Worm (Caenorhabditis elegans) whole organism, L4 larva: ENCODE data around the gene F58A4.6.
A peak's percentile ranks its signal among the peaks of the same experiment; 100 is the strongest.

Experiments used
- F37D6.2 ChIP-seq: sonication (generic microtip); optimal IDR thresholded peaks from 2 replicates; lab custom pipeline; 2016; ENCODE audit warnings: mild to moderate bottlenecking, missing genetic modification characterization, missing compliant biosample characterization
- R02D3.7 ChIP-seq: fragments of 150-350 bp; sonication (generic microtip); optimal IDR thresholded peaks from 3 replicates; lab custom pipeline; 2014; ENCODE audit warnings: missing biosample characterization, missing genetic modification characterization
- Y48G9A.11 ChIP-seq: fragments of 200-800 bp; sonication (Bioruptor generic); IDR thresholded peaks from 2 replicates; pipeline ENCODE4 v1.3.6; 2022; ENCODE audit warnings: missing genetic modification reagents, missing genetic modification characterization, missing compliant biosample characterization
- Y5F2A.4 ChIP-seq: fragments of 200-800 bp; sonication (Bioruptor generic); optimal IDR thresholded peaks from 2 replicates; lab custom pipeline; 2018; ENCODE audit warnings: mild to moderate bottlenecking, missing genetic modification characterization, missing compliant biosample characterization
- aha-1 ChIP-seq: fragments of 150-350 bp; peaks from one replicate; lab custom pipeline; 2014; ENCODE audit warnings: missing biosample characterization, missing genetic modification characterization
- aly-2 ChIP-seq: sonication (generic microtip); optimal IDR thresholded peaks from 2 replicates; lab custom pipeline; 2018; ENCODE audit warnings: missing biosample characterization, missing genetic modification characterization
- ama-1 ChIP-seq: fragments of 150-350 bp; optimal IDR thresholded peaks from 2 replicates; lab custom pipeline; 2014; ENCODE audit warnings: inconsistent platforms, mixed read lengths
- arid-1 ChIP-seq: fragments of 200-800 bp; sonication (Bioruptor generic); conservative IDR thresholded peaks from 2 replicates; pipeline ENCODE4 v1.3.6; 2022; ENCODE audit warnings: missing genetic modification reagents, missing genetic modification characterization, missing compliant biosample characterization
- ceh-28 ChIP-seq: fragments of 150-350 bp; optimal IDR thresholded peaks from 2 replicates; lab custom pipeline; 2014; ENCODE audit warnings: missing biosample characterization, missing genetic modification reagents, missing genetic modification characterization
- ceh-44 ChIP-seq: fragments of 200-800 bp; sonication (Bioruptor generic); IDR thresholded peaks from 2 replicates; pipeline ENCODE4 v1.3.6; 2022; ENCODE audit warnings: missing genetic modification reagents, missing genetic modification characterization, missing compliant biosample characterization
- cey-2 ChIP-seq: sonication (generic microtip); optimal IDR thresholded peaks from 3 replicates; lab custom pipeline; 2017; ENCODE audit warnings: missing genetic modification characterization, mild to moderate bottlenecking, missing compliant biosample characterization, antibody characterized with exemption, borderline replicate concordance; ENCODE audit not compliant: insufficient read depth
- daf-16 ChIP-seq, 3 experiments: sonication (generic microtip); optimal IDR thresholded peaks; 2 replicates each; lab custom pipeline; 2016 to 2017; ENCODE audit warnings: missing genetic modification characterization in 3 of 3, missing genetic modification reagents in 3 of 3, mild to moderate bottlenecking in 2 of 3, missing compliant biosample characterization in 2 of 3, missing biosample characterization in 1 of 3, moderate library complexity in 1 of 3
- daf-19 ChIP-seq: fragments of 200-800 bp; sonication (Bioruptor generic); conservative IDR thresholded peaks from 2 replicates; pipeline ENCODE4 v1.3.6; 2022; ENCODE audit warnings: missing genetic modification characterization, missing compliant biosample characterization
- dmd-6 ChIP-seq: fragments of 200-800 bp; sonication (Bioruptor generic); IDR thresholded peaks from 2 replicates; pipeline ENCODE4 v1.3.6; 2022; ENCODE audit warnings: missing genetic modification reagents, missing genetic modification characterization, missing compliant biosample characterization
- dve-1 ChIP-seq: sonication (generic microtip); optimal IDR thresholded peaks from 2 replicates; lab custom pipeline; 2017; ENCODE audit warnings: antibody characterized with exemption, mild to moderate bottlenecking, missing genetic modification characterization, missing compliant biosample characterization; ENCODE audit not compliant: insufficient read depth
- fkh-10 ChIP-seq: fragments of 150-350 bp; optimal IDR thresholded peaks from 2 replicates; lab custom pipeline; 2014; ENCODE audit warnings: missing biosample characterization, missing genetic modification reagents, missing genetic modification characterization
- hmg-1.1 ChIP-seq: fragments of 200-800 bp; sonication (Bioruptor generic); IDR thresholded peaks from 2 replicates; pipeline ENCODE4 v1.3.6; 2022; ENCODE audit warnings: missing genetic modification reagents, missing genetic modification characterization, missing compliant biosample characterization
- jun-1 ChIP-seq: fragments of 150-350 bp; optimal IDR thresholded peaks from 2 replicates; lab custom pipeline; 2014; ENCODE audit warnings: missing biosample characterization, missing genetic modification reagents, missing genetic modification characterization
- lin-15B ChIP-seq: fragments of 150-350 bp; sonication (generic microtip); optimal IDR thresholded peaks from 3 replicates; lab custom pipeline; 2014; ENCODE audit warnings: missing biosample characterization, missing genetic modification characterization
- lir-3 ChIP-seq: sonication (generic microtip); optimal IDR thresholded peaks from 2 replicates; lab custom pipeline; 2016; ENCODE audit warnings: mild to moderate bottlenecking, missing genetic modification characterization, missing compliant biosample characterization
- mes-2 ChIP-seq: sonication (generic microtip); optimal IDR thresholded peaks from 2 replicates; lab custom pipeline; 2016; ENCODE audit warnings: missing genotype, mild to moderate bottlenecking, missing genetic modification characterization, missing compliant biosample characterization; ENCODE audit not compliant: poor library complexity, severe bottlenecking
- mxl-2 ChIP-seq: fragments of 200-800 bp; sonication (Bioruptor generic); conservative IDR thresholded peaks from 2 replicates; pipeline ENCODE4 v1.3.6; 2022; ENCODE audit warnings: missing genetic modification reagents, missing genetic modification characterization, missing compliant biosample characterization
- mxl-3 ChIP-seq: fragments of 200-800 bp; sonication (Bioruptor generic); optimal IDR thresholded peaks from 2 replicates; lab custom pipeline; 2018; ENCODE audit warnings: mild to moderate bottlenecking, missing genetic modification characterization, missing compliant biosample characterization
- nhr-102 ChIP-seq: sonication (generic microtip); optimal IDR thresholded peaks from 2 replicates; lab custom pipeline; 2016; ENCODE audit warnings: mild to moderate bottlenecking, missing genetic modification characterization, moderate library complexity, missing compliant biosample characterization
- nhr-111 ChIP-seq: fragments of 200-800 bp; sonication (Bioruptor generic); optimal IDR thresholded peaks from 2 replicates; lab custom pipeline; 2018; ENCODE audit warnings: mild to moderate bottlenecking, missing genetic modification characterization, missing compliant biosample characterization
- nhr-25 ChIP-seq: sonication (generic microtip); optimal IDR thresholded peaks from 2 replicates; lab custom pipeline; 2017; ENCODE audit warnings: missing genetic modification characterization, mild to moderate bottlenecking, missing compliant biosample characterization, antibody characterized with exemption, moderate library complexity, borderline replicate concordance; ENCODE audit not compliant: insufficient read depth
- nhr-28 ChIP-seq: fragments of 150-350 bp; optimal IDR thresholded peaks from 2 replicates; lab custom pipeline; 2014; ENCODE audit warnings: missing biosample characterization, missing genetic modification characterization
- nhr-41 ChIP-seq: fragments of 200-800 bp; sonication (Bioruptor generic); IDR thresholded peaks from 2 replicates; pipeline ENCODE4 v1.3.6; 2022; ENCODE audit warnings: missing genetic modification reagents, missing genetic modification characterization, missing compliant biosample characterization
- nhr-42 ChIP-seq: fragments of 200-800 bp; sonication (Bioruptor generic); IDR thresholded peaks from 2 replicates; pipeline ENCODE4 v1.3.6; 2022; ENCODE audit warnings: missing genetic modification characterization, missing compliant biosample characterization
- nhr-48 ChIP-seq: sonication (generic microtip); optimal IDR thresholded peaks from 2 replicates; lab custom pipeline; 2016; ENCODE audit warnings: mild to moderate bottlenecking, missing genetic modification characterization, missing compliant biosample characterization
- nhr-6 ChIP-seq: fragments of 150-350 bp; optimal IDR thresholded peaks from 2 replicates; lab custom pipeline; 2014; ENCODE audit warnings: missing biosample characterization, missing genetic modification characterization
- nhr-77 ChIP-seq: fragments of 150-350 bp; optimal IDR thresholded peaks from 2 replicates; lab custom pipeline; 2014; ENCODE audit warnings: missing biosample characterization, missing genetic modification characterization
- pqm-1 ChIP-seq: sonication (generic microtip); optimal IDR thresholded peaks from 2 replicates; lab custom pipeline; 2017; ENCODE audit warnings: missing biosample characterization, missing genetic modification characterization
- set-16 ChIP-seq: fragments of 200-800 bp; sonication (Bioruptor generic); IDR thresholded peaks from 2 replicates; pipeline ENCODE4 v1.3.6; 2022; ENCODE audit warnings: missing genetic modification reagents, missing genetic modification characterization, missing compliant biosample characterization
- snpc-1.2 ChIP-seq: fragments of 200-800 bp; sonication (Bioruptor generic); IDR thresholded peaks from 2 replicates; pipeline ENCODE4 v1.3.6; 2022; ENCODE audit warnings: missing genetic modification reagents, missing genetic modification characterization, missing compliant biosample characterization
- spr-1 ChIP-seq: sonication (generic microtip); optimal IDR thresholded peaks from 2 replicates; lab custom pipeline; 2016; ENCODE audit warnings: mild to moderate bottlenecking, missing genetic modification characterization, missing compliant biosample characterization
- tra-1 ChIP-seq: fragments of 200-800 bp; sonication (Bioruptor generic); IDR thresholded peaks from 2 replicates; pipeline ENCODE4 v1.3.6; 2022; ENCODE audit warnings: missing genetic modification reagents, missing genetic modification characterization, missing compliant biosample characterization
- unc-62 ChIP-seq, 3 experiments: fragments of 150-350 bp in 1 of 3; sonication (generic microtip); optimal IDR thresholded peaks in 2 of 3; peaks in 1 of 3; 1 replicate in 1 of 3; 2 replicates in 2 of 3; lab custom pipeline; 2014 to 2017; ENCODE audit warnings: missing biosample characterization in 3 of 3, missing genetic modification characterization in 3 of 3, missing genetic modification reagents in 3 of 3, missing genotype in 1 of 3

Gene F58A4.6

DNA sequence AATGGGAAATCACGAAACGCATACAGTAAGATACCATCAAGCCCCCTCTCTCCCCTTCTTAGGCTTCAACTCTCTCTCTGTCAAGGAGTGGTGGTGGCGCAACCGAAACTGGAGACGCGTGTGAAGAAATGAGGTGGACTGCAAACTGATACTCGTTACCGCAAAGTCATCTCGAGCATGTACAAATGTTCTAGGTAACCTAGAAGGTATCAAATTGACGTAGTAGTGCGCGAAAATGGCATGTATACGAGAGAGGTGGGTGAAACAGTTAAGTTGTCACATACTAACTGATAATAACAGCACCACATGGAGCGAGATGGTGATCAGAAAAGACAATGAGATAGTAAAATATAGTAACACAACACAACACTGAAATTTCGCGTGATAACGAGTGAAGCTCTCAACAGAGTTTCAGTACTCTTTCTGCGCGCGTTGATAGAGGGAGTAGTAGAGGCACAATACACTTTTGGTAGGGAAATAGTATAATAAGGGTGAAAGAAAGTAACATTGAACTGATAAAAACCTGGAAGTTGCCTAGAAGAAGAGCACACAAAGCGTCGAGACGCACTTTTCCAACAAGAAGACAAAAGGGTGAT lies 24.0 kb downstream of the F58A4.6 start:
- TF ChIP-seq unc-62 (GFP tag; optimal IDR thresholded peaks at IDR 0.05 in 1 of 2; lab: Kevin White, UChicago) (peak in 1 of 2 experiments; percentile 82), unc-62 (tag; optimal IDR thresholded peaks at IDR 0.05; lab: Kevin White, UChicago) (no peak), mxl-3 (GFP tag; lab: Kevin White, UChicago) (peak; percentile 72), aha-1 (tag; lab: Kevin White, UChicago) (peak; percentile 72), nhr-102 (tag; lab: Kevin White, UChicago) (peak; percentile 6), hmg-1.1 (GFP tag; lab: Robert Waterston, UW) (no peak), dmd-6 (GFP tag; lab: Robert Waterston, UW) (peak; percentile 72), Y5F2A.4 (GFP tag; lab: Kevin White, UChicago) (no peak), nhr-48 (peak; percentile 50), pqm-1 (tag; lab: Kevin White, UChicago) (peak; percentile 99), F37D6.2 (no peak), nhr-77 (tag; lab: Kevin White, UChicago) (peak; percentile 42), mes-2 (tag; lab: Kevin White, UChicago) (peak; percentile 10), nhr-28 (tag; lab: Kevin White, UChicago) (peak; percentile 92), ceh-28 (tag; lab: Kevin White, UChicago) (no peak), daf-16 (GFP tag; optimal IDR thresholded peaks at IDR 0.05; lab: Kevin White, UChicago) (no peak), daf-16 (tag; optimal IDR thresholded peaks at IDR 0.05; lab: Kevin White, UChicago) (peak; percentile 49), dve-1 (peak; percentile 65)
- TF ChIP-seq, all 104 proteins: peak for 12

DNA sequence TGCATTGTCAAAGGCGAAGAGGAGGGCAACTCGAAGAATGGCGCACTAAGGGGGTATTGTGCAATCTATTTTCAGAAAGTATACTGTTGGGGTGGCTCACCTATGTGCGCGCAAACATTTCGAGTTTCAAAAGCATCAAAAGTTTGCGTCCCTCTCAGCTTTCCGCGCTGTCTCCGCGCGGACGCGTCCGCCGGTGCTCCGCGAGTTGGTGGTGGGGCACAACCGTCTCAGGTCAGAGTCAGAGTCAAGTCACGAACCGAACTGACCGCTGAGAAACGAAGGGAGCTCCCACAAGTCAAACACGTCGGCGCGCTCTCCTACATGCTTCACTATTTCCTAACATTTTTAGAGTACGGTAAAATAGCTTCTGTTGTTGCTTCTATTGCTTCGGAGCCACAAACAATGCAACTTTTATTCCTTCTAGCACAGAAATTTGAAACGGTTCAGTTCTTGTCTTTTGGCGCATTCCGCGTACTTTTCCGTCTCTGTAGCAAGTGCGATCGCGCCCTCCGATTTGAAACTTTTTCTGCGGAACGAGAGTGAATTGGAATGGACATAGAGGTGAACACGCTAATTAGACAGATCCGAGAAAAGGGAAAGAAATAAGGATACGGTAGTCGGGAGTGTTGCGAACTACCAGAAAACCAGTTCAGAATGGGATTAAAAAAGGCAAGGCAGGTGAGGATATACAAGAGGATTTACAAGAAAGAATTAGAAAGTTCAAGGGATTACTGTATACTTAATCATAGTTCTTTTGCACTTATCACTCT lies 25.2 kb downstream of the F58A4.6 start:
- TF ChIP-seq aha-1 (tag; lab: Kevin White, UChicago) (peak; percentile 13), set-16 (GFP tag; lab: Robert Waterston, UW) (peak; percentile 85), ceh-44 (GFP tag; lab: Robert Waterston, UW) (no peak)

DNA sequence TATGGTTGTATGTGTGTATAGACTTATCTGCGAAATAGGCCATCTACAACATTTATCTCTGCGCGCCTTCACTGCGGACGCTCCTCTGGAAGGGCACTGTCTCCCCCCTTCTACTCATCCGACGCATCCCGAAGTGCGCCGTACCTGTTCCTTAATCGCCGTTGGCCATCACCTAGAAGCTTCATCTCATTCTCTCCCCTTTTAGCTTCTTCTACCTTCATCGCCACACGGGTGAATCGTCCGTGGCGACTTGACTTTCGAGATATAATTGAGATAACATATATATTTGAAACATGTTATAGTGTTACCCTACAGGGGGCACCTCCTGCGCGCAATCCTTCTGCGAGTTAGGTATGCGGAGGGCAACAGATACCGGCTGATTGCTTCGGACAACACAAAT lies 27.8 kb downstream of the F58A4.6 start:
- TF ChIP-seq nhr-48 (peak; percentile 29), Y48G9A.11 (GFP tag; lab: Robert Waterston, UW) (no peak)

DNA sequence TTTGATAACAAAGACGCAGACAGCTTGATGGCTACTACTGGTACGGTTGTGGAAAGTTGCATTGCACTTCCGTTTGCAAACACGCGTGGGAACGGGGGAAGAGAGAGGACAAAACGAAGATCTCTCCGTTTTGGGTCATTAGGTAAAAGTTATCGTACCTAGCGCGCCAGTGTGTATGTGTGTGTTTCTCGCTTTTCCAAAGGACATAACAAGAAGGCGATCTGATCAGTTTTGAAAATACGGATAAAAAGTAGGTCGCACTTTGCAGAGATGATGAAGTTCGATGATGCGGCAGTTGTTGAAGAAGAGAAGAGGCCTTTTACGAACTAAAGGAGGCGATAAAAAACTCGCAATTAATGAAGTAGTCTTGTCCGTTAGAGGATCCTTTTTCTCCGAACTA lies 30.8 kb downstream of the F58A4.6 start:
- TF ChIP-seq nhr-111 = no peak
- TF ChIP-seq nhr-25 (tag; lab: Kevin White, UChicago) = no peak
- TF ChIP-seq nhr-6 = no peak
- no peak for TF ChIP-seq mxl-2
- no peak for TF ChIP-seq nhr-41 (GFP tag; lab: Robert Waterston, UW)
- no peak for TF ChIP-seq lir-3 (tag; lab: Kevin White, UChicago)
- TF ChIP-seq spr-1 = no peak
- peak; percentile 4 for TF ChIP-seq nhr-28 (tag; lab: Kevin White, UChicago)

DNA sequence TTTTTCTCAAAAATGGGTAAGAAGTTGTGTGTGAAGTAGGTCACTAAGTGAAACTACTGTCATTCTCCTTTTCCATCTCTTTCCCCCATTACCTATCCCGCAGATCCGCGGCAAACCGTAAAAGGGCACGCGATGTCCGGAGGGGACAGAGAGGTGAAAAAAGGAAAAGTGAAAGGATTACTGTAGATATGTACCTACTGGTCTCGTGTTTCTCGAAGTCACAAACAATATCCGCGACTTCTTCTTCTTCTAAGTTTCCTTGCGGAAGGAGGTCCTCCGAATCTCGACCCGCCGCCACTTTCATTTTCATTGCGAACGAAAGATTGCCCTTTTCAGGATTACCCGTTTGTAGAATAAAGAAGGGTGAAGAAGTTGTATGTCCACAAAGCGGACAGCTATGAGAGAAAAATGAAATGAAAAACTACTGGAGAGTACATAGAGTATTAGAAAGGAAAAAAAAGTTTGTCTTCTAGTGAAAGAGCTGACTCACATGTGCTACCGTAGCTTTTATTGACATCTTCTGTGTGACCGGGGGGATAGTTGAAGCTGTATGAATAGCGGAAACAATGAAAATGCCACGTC lies 32.2 kb downstream of the F58A4.6 start:
- TF ChIP-seq cey-2 (tag; lab: Kevin White, UChicago) = no peak
- no peak for TF ChIP-seq jun-1
- TF ChIP-seq ama-1 = no peak
- TF ChIP-seq set-16 (GFP tag; lab: Robert Waterston, UW) = no peak
- no peak for TF ChIP-seq tra-1
- TF ChIP-seq lin-15B (tag; lab: Kevin White, UChicago) = no peak
- no peak for TF ChIP-seq R02D3.7 (tag; lab: Kevin White, UChicago)
- TF ChIP-seq snpc-1.2 (GFP tag; lab: Robert Waterston, UW) = no peak
- no peak for TF ChIP-seq nhr-25 (tag; lab: Kevin White, UChicago)
- TF ChIP-seq aly-2 (tag; lab: Kevin White, UChicago) = no peak
- TF ChIP-seq daf-19 (GFP tag; lab: Robert Waterston, UW) = no peak
- no peak for TF ChIP-seq dve-1
- TF ChIP-seq nhr-42 (GFP tag; lab: Robert Waterston, UW) = no peak
- peak; percentile 23 for TF ChIP-seq aha-1 (tag; lab: Kevin White, UChicago)
- TF ChIP-seq fkh-10 = no peak
- TF ChIP-seq ceh-28 (tag; lab: Kevin White, UChicago) = no peak
- no peak for TF ChIP-seq arid-1 (GFP tag; lab: Robert Waterston, UW)
- no peak for TF ChIP-seq nhr-41 (GFP tag; lab: Robert Waterston, UW)
- no peak for TF ChIP-seq nhr-77 (tag; lab: Kevin White, UChicago)
- TF ChIP-seq mxl-3 (GFP tag; lab: Kevin White, UChicago) = peak; percentile 34
- TF ChIP-seq dmd-6 (GFP tag; lab: Robert Waterston, UW) = no peak
